Worm (Caenorhabditis elegans) whole organism, L1 larva: ENCODE data around the gene ogt-1.

Experiments
- C04F5.9 ChIP-seq: sonication (generic microtip); optimal IDR thresholded peaks from 2 replicates; lab custom pipeline; 2016; ENCODE audit warnings: missing genetic modification characterization, missing compliant biosample characterization
- C34B4.2 ChIP-seq: sonication (generic microtip); optimal IDR thresholded peaks from 2 replicates; lab custom pipeline; 2017; ENCODE audit warnings: mild to moderate bottlenecking, missing genetic modification characterization, missing compliant biosample characterization
- Y116A8C.19 ChIP-seq: sonication (generic microtip); optimal IDR thresholded peaks from 2 replicates; lab custom pipeline; 2016; ENCODE audit warnings: missing compliant biosample characterization, missing genetic modification characterization, borderline replicate concordance
- aha-1 ChIP-seq: fragments of 150-350 bp; optimal IDR thresholded peaks from 2 replicates; lab custom pipeline; 2014; ENCODE audit warnings: missing biosample characterization, missing genetic modification characterization
- alr-1 ChIP-seq: fragments of 200-800 bp; sonication (Bioruptor generic); optimal IDR thresholded peaks from 2 replicates; lab custom pipeline; 2018; ENCODE audit warnings: borderline replicate concordance, mild to moderate bottlenecking, missing genetic modification characterization, missing compliant biosample characterization
- blmp-1 ChIP-seq: fragments of 150-350 bp; optimal IDR thresholded peaks from 2 replicates; lab custom pipeline; 2014; ENCODE audit warnings: missing biosample characterization, missing genetic modification characterization
- ceh-63 ChIP-seq: fragments of 200-800 bp; sonication (Bioruptor generic); optimal IDR thresholded peaks from 2 replicates; lab custom pipeline; 2018; ENCODE audit warnings: mild to moderate bottlenecking, missing genetic modification characterization, missing compliant biosample characterization
- ceh-82 ChIP-seq, 3 experiments: fragments of 150-350 bp in 1 of 3; sonication (generic microtip) in 2 of 3; optimal IDR thresholded peaks; 2 replicates each; lab custom pipeline; 2014 to 2017; ENCODE audit warnings: missing biosample characterization in 3 of 3, missing genetic modification characterization in 3 of 3
- ceh-90 ChIP-seq: sonication (generic microtip); optimal IDR thresholded peaks from 2 replicates; lab custom pipeline; 2016; ENCODE audit warnings: missing genetic modification characterization, missing compliant biosample characterization
- dpl-1 ChIP-seq, 3 experiments: fragments of 150-350 bp in 2 of 3; sonication (generic microtip) in 1 of 3; optimal IDR thresholded peaks; 2 replicates each; lab custom pipeline; 2014 to 2017; ENCODE audit warnings: missing biosample characterization in 3 of 3, missing genetic modification characterization in 3 of 3, missing genetic modification reagents in 3 of 3
- efl-1 ChIP-seq, 4 experiments: fragments of 150-350 bp; optimal IDR thresholded peaks in 3 of 4; peaks in 1 of 4; 1 replicate in 1 of 4; 2 replicates in 3 of 4; lab custom pipeline; 2014; ENCODE audit warnings: missing biosample characterization in 2 of 4, missing genetic modification characterization in 2 of 4, missing genetic modification reagents in 2 of 4
- egl-13 ChIP-seq: sonication (generic microtip); optimal IDR thresholded peaks from 2 replicates; lab custom pipeline; 2016; ENCODE audit warnings: missing genotype, missing genetic modification reagents, missing genetic modification characterization, missing compliant biosample characterization
- ets-5 ChIP-seq: fragments of 200-800 bp; sonication (Bioruptor generic); IDR thresholded peaks from 2 replicates; pipeline ENCODE4 v1.3.6; 2022; ENCODE audit warnings: missing genetic modification characterization, missing compliant biosample characterization
- fkh-4 ChIP-seq: sonication (generic microtip); optimal IDR thresholded peaks from 2 replicates; lab custom pipeline; 2016; ENCODE audit warnings: missing compliant biosample characterization, missing genetic modification characterization, borderline replicate concordance
- fkh-8 ChIP-seq: sonication (generic microtip); optimal IDR thresholded peaks from 2 replicates; lab custom pipeline; 2016; ENCODE audit warnings: mild to moderate bottlenecking, missing genetic modification characterization, missing compliant biosample characterization
- fos-1 ChIP-seq: fragments of 150-350 bp; optimal IDR thresholded peaks from 2 replicates; lab custom pipeline; 2014; ENCODE audit warnings: missing biosample characterization, missing genetic modification characterization
- grh-1 ChIP-seq: fragments of 200-800 bp; sonication (Bioruptor generic); IDR thresholded peaks from 2 replicates; pipeline ENCODE4 v1.3.6; 2022; ENCODE audit warnings: missing genetic modification reagents, missing genetic modification characterization, missing compliant biosample characterization
- hlh-4 ChIP-seq: sonication (generic microtip); optimal IDR thresholded peaks from 2 replicates; lab custom pipeline; 2016; ENCODE audit warnings: mild to moderate bottlenecking, missing genetic modification characterization, missing compliant biosample characterization
- irx-1 ChIP-seq: sonication (generic microtip); optimal IDR thresholded peaks from 2 replicates; lab custom pipeline; 2016; ENCODE audit warnings: missing genetic modification characterization, missing compliant biosample characterization
- isw-1 ChIP-seq: fragments of 200-800 bp; sonication (Bioruptor generic); IDR thresholded peaks from 2 replicates; pipeline ENCODE4 v1.3.6; 2022; ENCODE audit warnings: missing genetic modification characterization, missing compliant biosample characterization
- jun-1 ChIP-seq: fragments of 150-350 bp; optimal IDR thresholded peaks from 2 replicates; lab custom pipeline; 2014; ENCODE audit warnings: missing biosample characterization, missing genetic modification reagents, missing genetic modification characterization
- lin-13 ChIP-seq: fragments of 150-350 bp; optimal IDR thresholded peaks from 2 replicates; lab custom pipeline; 2014; ENCODE audit warnings: missing biosample characterization, missing genetic modification reagents, missing genetic modification characterization
- lin-14 ChIP-seq: fragments of 200-800 bp; sonication (Bioruptor generic); optimal IDR thresholded peaks from 2 replicates; lab custom pipeline; 2018; ENCODE audit warnings: mild to moderate bottlenecking, missing genetic modification characterization, moderate library complexity, missing compliant biosample characterization
- lin-35 ChIP-seq, 2 experiments: fragments of 150-350 bp; optimal IDR thresholded peaks; 2 replicates each; lab custom pipeline; 2014; ENCODE audit warnings: missing biosample characterization in 2 of 2, missing genetic modification characterization in 2 of 2, missing genetic modification reagents in 2 of 2
- lin-39 ChIP-seq: fragments of 150-350 bp; optimal IDR thresholded peaks from 2 replicates; lab custom pipeline; 2014; ENCODE audit warnings: missing biosample characterization, missing genetic modification reagents, missing genetic modification characterization
- lsy-2 ChIP-seq, 2 experiments: fragments of 150-350 bp; optimal IDR thresholded peaks; 2 replicates each; lab custom pipeline; 2014; ENCODE audit warnings: missing biosample characterization in 2 of 2, missing genetic modification characterization in 2 of 2
- mab-9 ChIP-seq: fragments of 200-800 bp; sonication (Bioruptor generic); IDR thresholded peaks from 2 replicates; pipeline ENCODE4 v1.3.6; 2022; ENCODE audit warnings: missing genetic modification reagents, missing genetic modification characterization, missing compliant biosample characterization
- mdl-1 ChIP-seq, 2 experiments: fragments of 150-350 bp; optimal IDR thresholded peaks; 2 replicates each; lab custom pipeline; 2014 to 2017; ENCODE audit warnings: missing biosample characterization in 2 of 2, missing genetic modification characterization in 2 of 2, inconsistent platforms in 1 of 2
- mef-2 ChIP-seq: fragments of 150-350 bp; optimal IDR thresholded peaks from 2 replicates; lab custom pipeline; 2014; ENCODE audit warnings: missing biosample characterization, missing genetic modification characterization
- mep-1 ChIP-seq: fragments of 150-350 bp; optimal IDR thresholded peaks from 2 replicates; lab custom pipeline; 2014; ENCODE audit warnings: missing biosample characterization, missing genetic modification characterization
- nhr-237 ChIP-seq: fragments of 150-350 bp; optimal IDR thresholded peaks from 2 replicates; lab custom pipeline; 2014; ENCODE audit warnings: missing biosample characterization, missing genetic modification characterization
- nhr-28 ChIP-seq: fragments of 150-350 bp; optimal IDR thresholded peaks from 2 replicates; lab custom pipeline; 2014; ENCODE audit warnings: missing biosample characterization, missing genetic modification characterization
- nhr-71 ChIP-seq: sonication (generic microtip); optimal IDR thresholded peaks from 2 replicates; lab custom pipeline; 2016; ENCODE audit warnings: mild to moderate bottlenecking, missing genetic modification characterization, moderate library complexity, missing compliant biosample characterization
- nhr-76 ChIP-seq: sonication (generic microtip); optimal IDR thresholded peaks from 2 replicates; lab custom pipeline; 2017; ENCODE audit warnings: missing biosample characterization, missing genetic modification characterization
- nhr-85 ChIP-seq: sonication (generic microtip); peaks from one replicate; lab custom pipeline; 2016; ENCODE audit warnings: missing genetic modification characterization, inconsistent platforms, missing compliant biosample characterization
- pqm-1 ChIP-seq: sonication (generic microtip); optimal IDR thresholded peaks from 3 replicates; lab custom pipeline; 2017; ENCODE audit warnings: missing biosample characterization, missing genetic modification characterization
- rnt-1 ChIP-seq: sonication (generic microtip); optimal IDR thresholded peaks from 2 replicates; lab custom pipeline; 2016; ENCODE audit warnings: mild to moderate bottlenecking, missing genetic modification characterization, moderate library complexity, missing compliant biosample characterization
- skn-1 ChIP-seq: fragments of 150-350 bp; optimal IDR thresholded peaks from 2 replicates; lab custom pipeline; 2014; ENCODE audit warnings: missing biosample characterization, missing genetic modification characterization
- sox-4 ChIP-seq: sonication (generic microtip); optimal IDR thresholded peaks from 2 replicates; lab custom pipeline; 2016; ENCODE audit warnings: missing genetic modification characterization, missing compliant biosample characterization
- sptf-1 ChIP-seq: fragments of 150-350 bp; optimal IDR thresholded peaks from 2 replicates; lab custom pipeline; 2014; ENCODE audit warnings: missing biosample characterization, missing genetic modification characterization
- swsn-7 ChIP-seq: sonication (generic microtip); optimal IDR thresholded peaks from 2 replicates; lab custom pipeline; 2016; ENCODE audit warnings: missing genetic modification characterization, missing compliant biosample characterization
- unc-86 ChIP-seq: sonication (generic microtip); optimal IDR thresholded peaks from 2 replicates; lab custom pipeline; 2016; ENCODE audit warnings: missing genetic modification characterization, missing compliant biosample characterization
- unc-98 ChIP-seq: fragments of 200-800 bp; sonication (Bioruptor generic); IDR thresholded peaks from 2 replicates; pipeline ENCODE4 v1.3.6; 2022; ENCODE audit warnings: missing genetic modification characterization, missing compliant biosample characterization
- zag-1 ChIP-seq: fragments of 150-350 bp; optimal IDR thresholded peaks from 2 replicates; lab custom pipeline; 2014; ENCODE audit warnings: missing biosample characterization, missing genetic modification characterization
- zip-4 ChIP-seq: fragments of 200-800 bp; sonication (Bioruptor generic); optimal IDR thresholded peaks from 2 replicates; lab custom pipeline; 2018; ENCODE audit warnings: mild to moderate bottlenecking, missing genetic modification characterization, moderate library complexity, missing compliant biosample characterization
- ztf-11 ChIP-seq, 2 experiments: sonication (generic microtip); optimal IDR thresholded peaks; 2 replicates each; lab custom pipeline; 2016 to 2017; ENCODE audit warnings: missing genetic modification characterization in 2 of 2, missing biosample characterization in 1 of 2, missing compliant biosample characterization in 1 of 2

The ogt-1 gene

ce11 chrIII:7165816-7166229 lies 12.2 kb upstream of the ogt-1 start (continued):
- TF ChIP-seq isw-1 (GFP tag; lab: Robert Waterston, UW) (peak; percentile 17; the same call in 1 of the 2 replicates), ceh-82 (tag; optimal IDR thresholded peaks at IDR 0.05; lab: Kevin White, UChicago) (peak in 1 of 3 experiments; percentile 57), mep-1 (tag; lab: Kevin White, UChicago) (peak; percentile 45), lin-14 (peak; percentile 68), nhr-71 (tag; lab: Kevin White, UChicago) (peak; percentile 43), fkh-8 (peak; percentile 3), nhr-85 (tag; lab: Kevin White, UChicago) (no peak), lin-39 (tag; lab: Kevin White, UChicago) (no peak), jun-1 (tag; lab: Kevin White, UChicago) (peak; percentile 10), sox-4 (tag; lab: Kevin White, UChicago) (no peak), lin-35 (GFP tag; optimal IDR thresholded peaks at IDR 0.05; lab: Kevin White, UChicago) (peak; percentile 60 to 77), zip-4 (GFP tag; lab: Kevin White, UChicago) (peak; percentile 5), dpl-1 (GFP tag; optimal IDR thresholded peaks at IDR 0.05; lab: Kevin White, UChicago) (peak; percentile 39 to 66 (median 52)), ztf-11 (tag; optimal IDR thresholded peaks at IDR 0.05; lab: Kevin White, UChicago) (no peak), irx-1 (tag; lab: Kevin White, UChicago) (no peak), mdl-1 (tag; optimal IDR thresholded peaks at IDR 0.05; lab: Kevin White, UChicago) (peak in 1 of 2 experiments; percentile 11)

- TF ChIP-seq nhr-76 (no peak), C04F5.9 (tag; lab: Kevin White, UChicago) (no peak), zag-1 (tag; lab: Kevin White, UChicago) (no peak), efl-1 (optimal IDR thresholded peaks at IDR 0.05; lab: Kevin White, UChicago) (no peak), efl-1 (GFP tag; optimal IDR thresholded peaks at IDR 0.05 in 1 of 2; lab: Kevin White, UChicago) (no peak), lin-35 (GFP tag; optimal IDR thresholded peaks at IDR 0.05; lab: Kevin White, UChicago) (no peak), sox-4 (tag; lab: Kevin White, UChicago) (no peak), hlh-4 (tag; lab: Kevin White, UChicago) (no peak), grh-1 (GFP tag; lab: Robert Waterston, UW) (no peak), lsy-2 (tag; optimal IDR thresholded peaks at IDR 0.05; lab: Kevin White, UChicago) (no peak), nhr-237 (tag; lab: Kevin White, UChicago) (no peak), ets-5 (GFP tag; lab: Robert Waterston, UW) (no peak)
- TF ChIP-seq, all 84 proteins: peak for 0
Measured at ce11 chrIII:7165276-7165675, 11.7 kb upstream of the ogt-1 start.

ce11 chrIII:7162065-7162762 lies 8.6 kb upstream of the ogt-1 start, which contains the start of the genes syf-2 and K04G7.1:
Gene syf-2 (minus strand): TSS chrIII:7162115.
Gene K04G7.1 (plus strand): TSS chrIII:7162712.
- TF ChIP-seq sptf-1 (tag; lab: Kevin White, UChicago) (no peak), mef-2 (peak; percentile 62), C34B4.2 (no peak), skn-1 (tag; lab: Kevin White, UChicago) (peak; percentile 93), Y116A8C.19 (tag; lab: Kevin White, UChicago) (no peak), aha-1 (tag; lab: Kevin White, UChicago) (peak; percentile 72), mab-9 (GFP tag; lab: Robert Waterston, UW) (peak; percentile 61; the same call in 1 of the 2 replicates), egl-13 (tag; lab: Kevin White, UChicago) (peak; percentile 85), pqm-1 (tag; lab: Kevin White, UChicago) (no peak), blmp-1 (tag; lab: Kevin White, UChicago) (peak; percentile 82), unc-86 (tag; lab: Kevin White, UChicago) (peak; percentile 85), nhr-71 (tag; lab: Kevin White, UChicago) (peak; percentile 95), efl-1 (optimal IDR thresholded peaks at IDR 0.05; lab: Kevin White, UChicago) (peak; percentile 88 to 93), efl-1 (GFP tag; optimal IDR thresholded peaks at IDR 0.05 in 1 of 2; lab: Kevin White, UChicago) (peak; percentile 89 to 99), fkh-4 (tag; lab: Kevin White, UChicago) (peak; percentile 14), ceh-90 (tag; lab: Kevin White, UChicago) (no peak), nhr-28 (tag; lab: Kevin White, UChicago) (no peak), rnt-1 (tag; lab: Kevin White, UChicago) (peak; percentile 84), swsn-7 (tag; lab: Kevin White, UChicago) (peak; percentile 87), alr-1 (tag; lab: Kevin White, UChicago) (no peak), dpl-1 (GFP tag; optimal IDR thresholded peaks at IDR 0.05; lab: Kevin White, UChicago) (peak; percentile 90 to 94 (median 91)), lin-13 (GFP tag; lab: Kevin White, UChicago) (peak; percentile 100), ets-5 (GFP tag; lab: Robert Waterston, UW) (no peak), unc-98 (GFP tag; lab: Robert Waterston, UW) (no peak), sox-4 (tag; lab: Kevin White, UChicago) (no peak), fos-1 (peak; percentile 34), ceh-63 (GFP tag; lab: Kevin White, UChicago) (no peak), isw-1 (GFP tag; lab: Robert Waterston, UW) (peak; percentile 90)
